1 fruit fly cellular context compared by ENCODE assay signal in the genomic region with DNA sequence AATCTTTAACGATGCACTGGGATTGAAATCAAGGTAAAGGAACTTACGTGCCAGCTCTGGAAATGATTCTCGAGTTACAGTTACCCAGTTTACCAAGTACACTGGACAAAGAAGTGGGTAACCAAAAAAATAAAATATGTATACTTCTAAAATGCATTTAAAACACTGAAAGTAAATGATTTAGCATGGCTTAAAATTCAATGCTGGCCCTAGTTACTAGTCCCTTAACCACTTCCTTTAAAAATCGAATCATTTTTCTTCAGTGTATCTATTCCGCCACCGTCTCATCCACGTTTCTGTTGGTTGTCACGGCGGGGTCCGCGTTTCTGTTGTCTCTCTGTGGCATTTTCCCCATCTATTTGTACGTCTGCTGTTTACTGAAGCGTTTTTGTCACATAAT.
TF ChIP-seq lines count a peak whose summit lies in the region.

No protein-coding gene starts in this region.

TF ChIP-seq in whole organism, embryonic, 481 proteins besides CTCF, POLR2A, EP300 and RAD21 (continued from another document):
- peak; percentile 56 for TF ChIP-seq CG7839 (tag; optimal IDR thresholded peaks at IDR 0.05; lab: Kevin White, UChicago)
- peak; percentile 18 to 20 for TF ChIP-seq dpn (GFP tag; optimal IDR thresholded peaks at IDR 0.05; lab: Kevin White, UChicago)
- TF ChIP-seq CG12744 (GFP tag; optimal IDR thresholded peaks at IDR 0.05; lab: Kevin White, UChicago) = no peak
- peak; percentile 12 for TF ChIP-seq ems (GFP tag; optimal IDR thresholded peaks at IDR 0.05; lab: Kevin White, UChicago)
- TF ChIP-seq CG17186 (GFP tag; optimal IDR thresholded peaks at IDR 0.05; lab: Kevin White, UChicago) = no peak
- no peak for TF ChIP-seq CG14965 (GFP tag; optimal IDR thresholded peaks at IDR 0.05; lab: Kevin White, UChicago; ENCODE audit: borderline replicate concordance)
- no peak for TF ChIP-seq CG34376 (GFP tag; optimal IDR thresholded peaks at IDR 0.05; lab: Kevin White, UChicago)
- TF ChIP-seq inv (GFP tag; IDR thresholded peaks at IDR 0.05; lab: Robert Waterston, UW; ENCODE audit: partially characterized antibody) = no peak
- TF ChIP-seq org-1 (GFP tag; optimal IDR thresholded peaks at IDR 0.05; lab: Kevin White, UChicago) = peak; percentile 33
- peak; percentile 30 for TF ChIP-seq Fer3 (tag; optimal IDR thresholded peaks at IDR 0.05; lab: Kevin White, UChicago)
- no peak for TF ChIP-seq abd-A (tag; optimal IDR thresholded peaks at IDR 0.05; lab: Kevin White, UChicago)
- TF ChIP-seq CG6689 (GFP tag; IDR thresholded peaks at IDR 0.05; lab: Robert Waterston, UW) = 0 out of 2 replicates have a peak, but pooled peaks have one; percentile 17
- no peak for TF ChIP-seq Hr78 (GFP tag; optimal IDR thresholded peaks at IDR 0.05; lab: Kevin White, UChicago)
- peak; percentile 26 for TF ChIP-seq fd96Cb (tag; optimal IDR thresholded peaks at IDR 0.05; lab: Kevin White, UChicago)
- TF ChIP-seq cwo (GFP tag; optimal IDR thresholded peaks at IDR 0.05; lab: Kevin White, UChicago) = peak; percentile 44
- TF ChIP-seq Meics (GFP tag; optimal IDR thresholded peaks at IDR 0.05; lab: Kevin White, UChicago) = peak; percentile 49
- no peak for TF ChIP-seq CG4820 (GFP tag; optimal IDR thresholded peaks at IDR 0.05; lab: Kevin White, UChicago)
- no peak for TF ChIP-seq CG12219 (GFP tag; optimal IDR thresholded peaks at IDR 0.05; lab: Kevin White, UChicago)
- peak; percentile 28 for TF ChIP-seq BtbVII (GFP tag; optimal IDR thresholded peaks at IDR 0.05; lab: Kevin White, UChicago)
- TF ChIP-seq maf-S (GFP tag; optimal IDR thresholded peaks at IDR 0.05; lab: Kevin White, UChicago) = no peak
- no peak for TF ChIP-seq CG15011 (GFP tag; optimal IDR thresholded peaks at IDR 0.05; lab: Kevin White, UChicago)
- TF ChIP-seq pzg (GFP tag; optimal IDR thresholded peaks at IDR 0.05; lab: Kevin White, UChicago) = no peak
- no peak for TF ChIP-seq pros (GFP tag; optimal IDR thresholded peaks at IDR 0.05; lab: Kevin White, UChicago)
- peak; percentile 9 for TF ChIP-seq CG13424 (tag; optimal IDR thresholded peaks at IDR 0.05; lab: Kevin White, UChicago)
- TF ChIP-seq CG32532 (GFP tag; IDR thresholded peaks at IDR 0.05; lab: Robert Waterston, UW) = peak; percentile 33; the same call in 1 of the 2 replicates
- TF ChIP-seq CG13287 (GFP tag; IDR thresholded peaks at IDR 0.05; lab: Robert Waterston, UW; ENCODE audit: partially characterized antibody) = no peak
- TF ChIP-seq CG16815 (GFP tag; optimal IDR thresholded peaks at IDR 0.05; lab: Kevin White, UChicago) = peak; percentile 37
- no peak for TF ChIP-seq CG12391 (tag; optimal IDR thresholded peaks at IDR 0.05; lab: Kevin White, UChicago)
- TF ChIP-seq CG9437 (GFP tag; optimal IDR thresholded peaks at IDR 0.05; lab: Kevin White, UChicago) = no peak
- TF ChIP-seq CG15479 (GFP tag; optimal IDR thresholded peaks at IDR 0.05; lab: Kevin White, UChicago) = no peak
- peak; percentile 10; the same call in 1 of the 2 replicates for TF ChIP-seq CG4404 (GFP tag; IDR thresholded peaks at IDR 0.05; lab: Robert Waterston, UW)
- TF ChIP-seq HmgD (GFP tag; optimal IDR thresholded peaks at IDR 0.05; lab: Kevin White, UChicago) = no peak
- TF ChIP-seq Xrp1 (GFP tag; IDR thresholded peaks at IDR 0.05; lab: Robert Waterston, UW) = no peak
- no peak for TF ChIP-seq Drgx (GFP tag; IDR thresholded peaks at IDR 0.05; lab: Robert Waterston, UW)
- TF ChIP-seq Awh (GFP tag; IDR thresholded peaks at IDR 0.05; lab: Robert Waterston, UW) = no peak
- TF ChIP-seq tgo (GFP tag; IDR thresholded peaks at IDR 0.05; lab: Robert Waterston, UW) = peak; percentile 23; the same call in 1 of the 3 replicates
- TF ChIP-seq sob (GFP tag; IDR thresholded peaks at IDR 0.05; lab: Robert Waterston, UW) = peak; percentile 31; the same call in 1 of the 2 replicates
- no peak for TF ChIP-seq klu (GFP tag; IDR thresholded peaks at IDR 0.05; lab: Robert Waterston, UW)
- TF ChIP-seq ttk (GFP tag; IDR thresholded peaks at IDR 0.05; lab: Robert Waterston, UW) = no peak
- no peak for TF ChIP-seq CG17612 (GFP tag; IDR thresholded peaks at IDR 0.05; lab: Robert Waterston, UW)
- no peak for TF ChIP-seq ken (GFP tag; IDR thresholded peaks at IDR 0.05; lab: Robert Waterston, UW)
- no peak for TF ChIP-seq E2f2 (GFP tag; IDR thresholded peaks at IDR 0.05; lab: Robert Waterston, UW)
- no peak for TF ChIP-seq Ravus (GFP tag; IDR thresholded peaks at IDR 0.05; lab: Robert Waterston, UW)
- TF ChIP-seq CG17328 (GFP tag; IDR thresholded peaks at IDR 0.05; lab: Robert Waterston, UW) = no peak
- no peak for TF ChIP-seq CG17359 (tag; optimal IDR thresholded peaks at IDR 0.05; lab: Kevin White, UChicago)
- peak; percentile 54; the same call in 1 of the 3 replicates for TF ChIP-seq row (GFP tag; IDR thresholded peaks at IDR 0.05; lab: Robert Waterston, UW)
- TF ChIP-seq Doc2 (GFP tag; IDR thresholded peaks at IDR 0.05; lab: Robert Waterston, UW) = no peak
- TF ChIP-seq Poxn (GFP tag; IDR thresholded peaks at IDR 0.05; lab: Robert Waterston, UW) = no peak
- TF ChIP-seq Asciz (GFP tag; optimal IDR thresholded peaks at IDR 0.05; lab: Kevin White, UChicago) = no peak
- no peak for TF ChIP-seq CG8290 (GFP tag; optimal IDR thresholded peaks at IDR 0.05; lab: Kevin White, UChicago)
- peak in 1 of 2 experiments; percentile 8 for TF ChIP-seq CG8290 (tag; optimal IDR thresholded peaks at IDR 0.05; lab: Kevin White, UChicago)
- no peak for TF ChIP-seq CG9215 (GFP tag; IDR thresholded peaks at IDR 0.05; lab: Robert Waterston, UW)
- TF ChIP-seq mirr (GFP tag; optimal IDR thresholded peaks at IDR 0.05; lab: Kevin White, UChicago) = no peak
- peak; percentile 54 for TF ChIP-seq dmrt99B (tag; optimal IDR thresholded peaks at IDR 0.05; lab: Kevin White, UChicago)
- TF ChIP-seq sqz (GFP tag; optimal IDR thresholded peaks at IDR 0.05; lab: Kevin White, UChicago) = no peak
